Worm (Caenorhabditis elegans): ENCODE measurements around the gene F54D1.1.

ce11 chrIV:11230069-11230468 lies 31.6 kb upstream of the F54D1.1 start, which contains the start of gene best-7:
- TF ChIP-seq R02D3.7 (tag; optimal IDR thresholded peaks at IDR 0.05) (no peak), dmd-6 (GFP tag; IDR thresholded peaks at IDR 0.05) (no peak)

Data from whole organism, L4 larva.